Worm (Caenorhabditis elegans) whole organism, midembryonic: ENCODE data around the gene Y32H12A.1.

Experiments used
- T22C8.4 ChIP-seq: fragments of 200-800 bp; sonication (Bioruptor generic); IDR thresholded peaks from 2 replicates; pipeline ENCODE4 v1.3.6; 2022; ENCODE audit warnings: missing genetic modification characterization, missing compliant biosample characterization
- cog-1 ChIP-seq: sonication (generic microtip); optimal IDR thresholded peaks from 2 replicates; lab custom pipeline; 2016; ENCODE audit warnings: missing genetic modification characterization, missing compliant biosample characterization
- flt-1 ChIP-seq: fragments of 200-800 bp; sonication (Bioruptor generic); IDR thresholded peaks from 2 replicates; pipeline ENCODE4 v1.3.6; 2022; ENCODE audit warnings: missing genetic modification characterization, missing compliant biosample characterization
- klf-2 ChIP-seq: fragments of 200-800 bp; sonication (Bioruptor generic); conservative IDR thresholded peaks from 2 replicates; pipeline ENCODE4 v1.3.6; 2022; ENCODE audit warnings: missing genetic modification reagents, missing genetic modification characterization, missing compliant biosample characterization
- med-1 ChIP-seq: sonication (generic microtip); optimal IDR thresholded peaks from 2 replicates; lab custom pipeline; 2017; ENCODE audit warnings: missing genetic modification characterization, mild to moderate bottlenecking, missing compliant biosample characterization, antibody characterized with exemption, missing genetic modification reagents; ENCODE audit not compliant: insufficient read depth
- ref-1 ChIP-seq: fragments of 200-800 bp; sonication (Bioruptor generic); conservative IDR thresholded peaks from 2 replicates; pipeline ENCODE4 v1.3.6; 2022; ENCODE audit warnings: missing genetic modification reagents, missing genetic modification characterization, missing compliant biosample characterization
- tab-1 ChIP-seq: fragments of 200-800 bp; sonication (Bioruptor generic); IDR thresholded peaks from 2 replicates; pipeline ENCODE4 v1.3.6; 2022; ENCODE audit warnings: missing genetic modification characterization, missing compliant biosample characterization
- ztf-23 ChIP-seq: fragments of 200-800 bp; sonication (Bioruptor generic); IDR thresholded peaks from 2 replicates; pipeline ENCODE4 v1.3.6; 2022; ENCODE audit warnings: missing genetic modification reagents, missing genetic modification characterization, missing compliant biosample characterization
- ztf-29 ChIP-seq: fragments of 200-800 bp; sonication (Bioruptor generic); IDR thresholded peaks from 2 replicates; pipeline ENCODE4 v1.3.6; 2022; ENCODE audit warnings: missing genetic modification reagents, missing genetic modification characterization, missing compliant biosample characterization

The Y32H12A.1 gene

ce11 chrIII:5361909-5362308, at the start of gene Y32H12A.1:
TSS of gene Y32H12A.1 (plus strand) at chrIII:5362209.
- TF ChIP-seq ztf-29 (GFP tag; lab: Robert Waterston, UW) (no peak), tab-1 (GFP tag; lab: Robert Waterston, UW) (no peak), med-1 (GFP tag; lab: Kevin White, UChicago) (no peak), cog-1 (tag; lab: Kevin White, UChicago) (no peak), ref-1 (no peak)

ce11 chrIII:5318610-5319009, 43.4 kb upstream of the Y32H12A.1 start:
- TF ChIP-seq ztf-29 (GFP tag; lab: Robert Waterston, UW) (no peak), T22C8.4 (no peak), klf-2 (no peak), ref-1 (no peak), flt-1 (GFP tag; lab: Robert Waterston, UW) (no peak), cog-1 (tag; lab: Kevin White, UChicago) (no peak), tab-1 (GFP tag; lab: Robert Waterston, UW) (no peak), med-1 (GFP tag; lab: Kevin White, UChicago) (no peak), ztf-23 (GFP tag; lab: Robert Waterston, UW) (no peak)

- TF ChIP-seq cog-1 (tag; lab: Kevin White, UChicago) (no peak), klf-2 (no peak), tab-1 (GFP tag; lab: Robert Waterston, UW) (no peak), ref-1 (no peak), T22C8.4 (no peak), flt-1 (GFP tag; lab: Robert Waterston, UW) (no peak), ztf-29 (GFP tag; lab: Robert Waterston, UW) (no peak), ztf-23 (GFP tag; lab: Robert Waterston, UW) (no peak)
These were observed 40.3 kb upstream of the Y32H12A.1 start, which contains the start of gene F52C9.3 for ce11 chrIII:5321661-5322060. TSS of gene F52C9.3 (plus strand) at chrIII:5321885.

DNA sequence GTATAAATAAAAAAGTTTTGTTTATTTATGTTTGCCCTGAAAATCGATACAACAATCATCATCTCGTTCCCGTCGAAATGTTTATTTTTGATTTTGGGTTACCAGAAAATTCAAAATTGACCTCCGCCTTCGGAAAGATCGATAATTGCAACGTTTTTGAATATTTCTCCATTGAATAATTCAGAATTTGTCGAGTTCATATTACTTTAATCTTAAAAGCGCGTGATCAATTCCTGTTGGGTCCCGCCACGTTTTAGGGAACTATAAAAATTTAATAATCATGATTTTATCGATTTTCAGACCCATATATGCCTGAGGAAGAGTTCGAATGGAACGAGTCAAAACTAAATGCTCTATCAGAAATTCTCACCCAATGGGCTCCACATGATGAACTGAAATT, 35.7 kb upstream of the Y32H12A.1 start, which contains the start of gene sorf-2:
TSS of gene sorf-2 (plus strand) at position 301 of the 400 bp plus-strand sequence.
- TF ChIP-seq ref-1 (no peak), med-1 (GFP tag; lab: Kevin White, UChicago) (no peak), cog-1 (tag; lab: Kevin White, UChicago) (no peak), T22C8.4 (no peak), ztf-23 (GFP tag; lab: Robert Waterston, UW) (no peak), tab-1 (GFP tag; lab: Robert Waterston, UW) (no peak), ztf-29 (GFP tag; lab: Robert Waterston, UW) (no peak), klf-2 (no peak), flt-1 (GFP tag; lab: Robert Waterston, UW) (no peak)

DNA sequence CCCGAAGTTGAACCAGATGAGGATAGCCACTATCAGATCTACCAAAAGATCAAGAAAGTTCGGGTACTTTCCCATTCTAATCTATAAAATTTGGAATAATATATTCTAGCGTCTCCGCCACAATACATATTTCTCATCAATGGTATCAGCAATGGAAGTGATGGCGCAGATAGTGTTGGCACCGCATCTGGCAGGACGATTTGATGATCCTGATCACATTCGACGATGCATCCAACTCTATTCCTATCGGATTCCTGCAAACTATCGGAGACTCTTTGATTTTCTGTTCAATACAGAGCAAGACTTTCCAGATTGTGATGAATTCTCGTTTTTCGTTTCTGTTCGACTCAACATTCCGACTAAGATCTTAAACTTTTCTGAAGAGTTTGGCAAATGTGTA, 32.6 kb upstream of the Y32H12A.1 start:
- TF ChIP-seq ztf-23 (GFP tag; lab: Robert Waterston, UW), result no peak
- no peak for TF ChIP-seq med-1 (GFP tag; lab: Kevin White, UChicago)
- no peak for TF ChIP-seq ztf-29 (GFP tag; lab: Robert Waterston, UW)
- TF ChIP-seq ref-1, result no peak
- TF ChIP-seq tab-1 (GFP tag; lab: Robert Waterston, UW), result no peak
- TF ChIP-seq klf-2, result no peak
- TF ChIP-seq T22C8.4, result no peak
- no peak for TF ChIP-seq cog-1 (tag; lab: Kevin White, UChicago)
- TF ChIP-seq flt-1 (GFP tag; lab: Robert Waterston, UW), result no peak

ce11 chrIII:5334517-5335049, 27.4 kb upstream of the Y32H12A.1 start:
- TF ChIP-seq ref-1 (no peak), ztf-23 (GFP tag; lab: Robert Waterston, UW) (no peak), cog-1 (tag; lab: Kevin White, UChicago) (no peak), klf-2 (no peak), ztf-29 (GFP tag; lab: Robert Waterston, UW) (no peak), flt-1 (GFP tag; lab: Robert Waterston, UW) (no peak), tab-1 (GFP tag; lab: Robert Waterston, UW) (no peak), T22C8.4 (no peak), med-1 (GFP tag; lab: Kevin White, UChicago) (no peak)

- no peak for TF ChIP-seq klf-2
- no peak for TF ChIP-seq ztf-29 (GFP tag; lab: Robert Waterston, UW)
- no peak for TF ChIP-seq tab-1 (GFP tag; lab: Robert Waterston, UW)
- TF ChIP-seq flt-1 (GFP tag; lab: Robert Waterston, UW), result no peak
- no peak for TF ChIP-seq ztf-23 (GFP tag; lab: Robert Waterston, UW)
- no peak for TF ChIP-seq ref-1
- TF ChIP-seq T22C8.4, result no peak
- no peak for TF ChIP-seq med-1 (GFP tag; lab: Kevin White, UChicago)
- TF ChIP-seq cog-1 (tag; lab: Kevin White, UChicago), result no peak
These were observed 23.2 kb upstream of the Y32H12A.1 start for ce11 chrIII:5338787-5339186.

DNA sequence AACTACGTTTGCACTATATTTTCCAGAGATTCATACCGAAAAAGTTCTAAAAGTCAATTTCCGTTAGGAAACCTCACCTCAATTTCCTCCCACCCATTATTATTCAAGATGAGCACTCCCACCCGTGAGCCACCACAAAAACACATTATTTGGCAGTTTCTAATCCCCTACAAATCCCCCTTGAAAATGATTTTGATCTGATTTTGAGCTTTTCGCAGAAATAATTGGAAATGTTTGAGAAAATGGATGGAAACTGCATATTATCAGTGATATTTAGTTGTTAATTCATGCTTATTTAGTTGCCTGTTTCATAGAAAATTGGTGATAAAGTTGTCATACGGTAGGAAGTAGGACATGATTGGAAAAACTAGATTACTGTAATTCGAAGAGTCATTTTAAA, 21.5 kb upstream of the Y32H12A.1 start:
- TF ChIP-seq tab-1 (GFP tag; lab: Robert Waterston, UW) (no peak), ref-1 (no peak), cog-1 (tag; lab: Kevin White, UChicago) (no peak), flt-1 (GFP tag; lab: Robert Waterston, UW) (no peak), med-1 (GFP tag; lab: Kevin White, UChicago) (no peak), T22C8.4 (no peak), ztf-23 (GFP tag; lab: Robert Waterston, UW) (no peak), klf-2 (no peak), ztf-29 (GFP tag; lab: Robert Waterston, UW) (no peak)

ce11 chrIII:5341382-5341781, 20.6 kb upstream of the Y32H12A.1 start, which contains the start of gene ZK121.2:
TSS of gene ZK121.2 (plus strand) at chrIII:5341682.
- no peak for TF ChIP-seq tab-1 (GFP tag; lab: Robert Waterston, UW)
- no peak for TF ChIP-seq med-1 (GFP tag; lab: Kevin White, UChicago)
- TF ChIP-seq cog-1 (tag; lab: Kevin White, UChicago), result no peak
- TF ChIP-seq ztf-29 (GFP tag; lab: Robert Waterston, UW), result no peak
- no peak for TF ChIP-seq T22C8.4
- TF ChIP-seq flt-1 (GFP tag; lab: Robert Waterston, UW), result no peak

DNA sequence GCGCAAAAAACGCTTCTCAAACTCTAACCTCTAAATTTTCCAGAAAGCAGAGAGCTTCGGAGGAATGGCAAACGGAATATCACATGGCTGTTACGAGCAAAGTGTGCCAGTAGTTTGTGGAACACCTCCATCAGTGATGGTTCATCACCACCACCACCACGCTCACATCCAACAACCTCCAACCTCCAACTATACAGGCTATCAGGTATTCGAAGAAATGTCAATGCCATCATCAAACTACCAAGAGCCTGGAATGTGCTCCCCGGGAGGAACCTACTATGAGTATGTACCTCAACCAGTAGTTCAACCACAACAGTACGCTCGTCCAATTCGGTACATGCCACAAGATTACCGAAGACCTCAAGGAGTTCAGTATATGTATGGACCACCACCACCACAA, 18.5 kb upstream of the Y32H12A.1 start:
- TF ChIP-seq cog-1 (tag; lab: Kevin White, UChicago), result no peak
- TF ChIP-seq med-1 (GFP tag; lab: Kevin White, UChicago), result no peak
- TF ChIP-seq klf-2, result no peak
- no peak for TF ChIP-seq flt-1 (GFP tag; lab: Robert Waterston, UW)
- no peak for TF ChIP-seq ref-1
- TF ChIP-seq ztf-29 (GFP tag; lab: Robert Waterston, UW), result no peak
- TF ChIP-seq T22C8.4, result no peak
- no peak for TF ChIP-seq tab-1 (GFP tag; lab: Robert Waterston, UW)
- TF ChIP-seq ztf-23 (GFP tag; lab: Robert Waterston, UW), result no peak
